Worm (Caenorhabditis elegans) whole organism, L4 larva: ENCODE measurements around the gene K09E9.1.

Source experiments
- F10B5.3 ChIP-seq: sonication (generic microtip); optimal IDR thresholded peaks from 2 replicates; lab custom pipeline; 2016; ENCODE audit warnings: mild to moderate bottlenecking, missing genetic modification characterization, missing compliant biosample characterization
- Y48G9A.11 ChIP-seq: fragments of 200-800 bp; sonication (Bioruptor generic); IDR thresholded peaks from 2 replicates; pipeline ENCODE4 v1.3.6; 2022; ENCODE audit warnings: missing genetic modification reagents, missing genetic modification characterization, missing compliant biosample characterization
- Y5F2A.4 ChIP-seq: fragments of 200-800 bp; sonication (Bioruptor generic); optimal IDR thresholded peaks from 2 replicates; lab custom pipeline; 2018; ENCODE audit warnings: mild to moderate bottlenecking, missing genetic modification characterization, missing compliant biosample characterization
- ZK546.5 ChIP-seq, 2 experiments: sonication (generic microtip); optimal IDR thresholded peaks; 2 replicates each; lab custom pipeline; 2017; ENCODE audit warnings: missing biosample characterization in 2 of 2, missing genetic modification characterization in 2 of 2
- ceh-20 ChIP-seq: fragments of 200-800 bp; sonication (Bioruptor generic); IDR thresholded peaks from 2 replicates; pipeline ENCODE4 v1.3.6; 2022; ENCODE audit warnings: missing genetic modification reagents, missing genetic modification characterization, missing compliant biosample characterization
- ceh-28 ChIP-seq: fragments of 150-350 bp; optimal IDR thresholded peaks from 2 replicates; lab custom pipeline; 2014; ENCODE audit warnings: missing biosample characterization, missing genetic modification reagents, missing genetic modification characterization
- ceh-44 ChIP-seq: fragments of 200-800 bp; sonication (Bioruptor generic); IDR thresholded peaks from 2 replicates; pipeline ENCODE4 v1.3.6; 2022; ENCODE audit warnings: missing genetic modification reagents, missing genetic modification characterization, missing compliant biosample characterization
- cey-2 ChIP-seq: sonication (generic microtip); optimal IDR thresholded peaks from 3 replicates; lab custom pipeline; 2017; ENCODE audit warnings: missing genetic modification characterization, mild to moderate bottlenecking, missing compliant biosample characterization, antibody characterized with exemption, borderline replicate concordance; ENCODE audit not compliant: insufficient read depth
- ctbp-1 ChIP-seq: fragments of 200-800 bp; sonication (Bioruptor generic); IDR thresholded peaks from 2 replicates; pipeline ENCODE4 v1.3.6; 2022; ENCODE audit warnings: missing genetic modification reagents, missing genetic modification characterization, missing compliant biosample characterization
- daf-19 ChIP-seq: fragments of 200-800 bp; sonication (Bioruptor generic); conservative IDR thresholded peaks from 2 replicates; pipeline ENCODE4 v1.3.6; 2022; ENCODE audit warnings: missing genetic modification characterization, missing compliant biosample characterization
- daf-8 ChIP-seq: fragments of 200-800 bp; sonication (Bioruptor generic); IDR thresholded peaks from 2 replicates; pipeline ENCODE4 v1.3.6; 2022; ENCODE audit warnings: missing genetic modification characterization, missing compliant biosample characterization
- dmd-9 ChIP-seq: fragments of 200-800 bp; sonication (Bioruptor generic); IDR thresholded peaks from 2 replicates; pipeline ENCODE4 v1.3.6; 2022; ENCODE audit warnings: missing genetic modification reagents, missing genetic modification characterization, missing compliant biosample characterization
- dpl-1 ChIP-seq: fragments of 150-350 bp; optimal IDR thresholded peaks from 2 replicates; lab custom pipeline; 2014; ENCODE audit warnings: missing biosample characterization, missing genetic modification reagents, missing genetic modification characterization
- gei-8 ChIP-seq: fragments of 200-800 bp; sonication (Bioruptor generic); optimal IDR thresholded peaks from 2 replicates; lab custom pipeline; 2018; ENCODE audit warnings: mild to moderate bottlenecking, missing genetic modification characterization, missing compliant biosample characterization
- hif-1 ChIP-seq, 2 experiments: sonication (generic microtip); optimal IDR thresholded peaks; 2 replicates each; lab custom pipeline; 2016 to 2017; ENCODE audit warnings: missing compliant biosample characterization in 2 of 2, missing genetic modification characterization in 2 of 2, missing genetic modification reagents in 2 of 2, missing genotype in 2 of 2, mild to moderate bottlenecking in 1 of 2
- hlh-11 ChIP-seq: fragments of 200-800 bp; sonication (Bioruptor generic); optimal IDR thresholded peaks from 2 replicates; lab custom pipeline; 2018; ENCODE audit warnings: mild to moderate bottlenecking, missing genetic modification characterization, missing compliant biosample characterization
- hmg-1.1 ChIP-seq: fragments of 200-800 bp; sonication (Bioruptor generic); IDR thresholded peaks from 2 replicates; pipeline ENCODE4 v1.3.6; 2022; ENCODE audit warnings: missing genetic modification reagents, missing genetic modification characterization, missing compliant biosample characterization
- lim-7 ChIP-seq: fragments of 200-800 bp; sonication (Bioruptor generic); IDR thresholded peaks from 2 replicates; pipeline ENCODE4 v1.3.6; 2022; ENCODE audit warnings: missing genetic modification characterization, missing compliant biosample characterization
- lin-1 ChIP-seq: fragments of 200-800 bp; sonication (Bioruptor generic); IDR thresholded peaks from 2 replicates; pipeline ENCODE4 v1.3.6; 2022; ENCODE audit warnings: missing genetic modification reagents, missing genetic modification characterization, missing compliant biosample characterization
- lin-38 ChIP-seq: fragments of 200-800 bp; sonication (Bioruptor generic); IDR thresholded peaks from 2 replicates; pipeline ENCODE4 v1.3.6; 2022; ENCODE audit warnings: missing genetic modification reagents, missing genetic modification characterization, missing compliant biosample characterization
- lin-39 ChIP-seq: fragments of 150-350 bp; optimal IDR thresholded peaks from 2 replicates; lab custom pipeline; 2014; ENCODE audit warnings: missing biosample characterization, missing genetic modification reagents, missing genetic modification characterization
- madf-9 ChIP-seq: fragments of 200-800 bp; sonication (Bioruptor generic); conservative IDR thresholded peaks from 2 replicates; pipeline ENCODE4 v1.3.6; 2022; ENCODE audit warnings: missing genetic modification reagents, missing genetic modification characterization, missing compliant biosample characterization
- mep-1 ChIP-seq: fragments of 150-350 bp; sonication (generic microtip); optimal IDR thresholded peaks from 3 replicates; lab custom pipeline; 2014; ENCODE audit warnings: missing biosample characterization, missing genetic modification characterization
- mes-2 ChIP-seq: sonication (generic microtip); optimal IDR thresholded peaks from 2 replicates; lab custom pipeline; 2016; ENCODE audit warnings: missing genotype, mild to moderate bottlenecking, missing genetic modification characterization, missing compliant biosample characterization; ENCODE audit not compliant: poor library complexity, severe bottlenecking
- mxl-3 ChIP-seq: fragments of 200-800 bp; sonication (Bioruptor generic); optimal IDR thresholded peaks from 2 replicates; lab custom pipeline; 2018; ENCODE audit warnings: mild to moderate bottlenecking, missing genetic modification characterization, missing compliant biosample characterization
- nhr-10 ChIP-seq: fragments of 150-350 bp; optimal IDR thresholded peaks from 2 replicates; lab custom pipeline; 2014; ENCODE audit warnings: missing biosample characterization, missing genetic modification characterization
- nhr-11 ChIP-seq: fragments of 150-350 bp; optimal IDR thresholded peaks from 2 replicates; lab custom pipeline; 2014; ENCODE audit warnings: missing biosample characterization, missing genetic modification characterization
- nhr-25 ChIP-seq: sonication (generic microtip); optimal IDR thresholded peaks from 2 replicates; lab custom pipeline; 2017; ENCODE audit warnings: missing genetic modification characterization, mild to moderate bottlenecking, missing compliant biosample characterization, antibody characterized with exemption, moderate library complexity, borderline replicate concordance; ENCODE audit not compliant: insufficient read depth
- nhr-28 ChIP-seq: fragments of 150-350 bp; optimal IDR thresholded peaks from 2 replicates; lab custom pipeline; 2014; ENCODE audit warnings: missing biosample characterization, missing genetic modification characterization
- nhr-41 ChIP-seq: fragments of 200-800 bp; sonication (Bioruptor generic); IDR thresholded peaks from 2 replicates; pipeline ENCODE4 v1.3.6; 2022; ENCODE audit warnings: missing genetic modification reagents, missing genetic modification characterization, missing compliant biosample characterization
- nhr-42 ChIP-seq: fragments of 200-800 bp; sonication (Bioruptor generic); IDR thresholded peaks from 2 replicates; pipeline ENCODE4 v1.3.6; 2022; ENCODE audit warnings: missing genetic modification characterization, missing compliant biosample characterization
- pha-4 ChIP-seq, 2 experiments: fragments of 150-350 bp in 1 of 2; fragments of 200-800 bp in 1 of 2; sonication (Bioruptor generic) in 1 of 2; IDR thresholded peaks in 1 of 2; optimal IDR thresholded peaks in 1 of 2; 2 replicates each; pipeline versions ENCODE4 v1.3.6 to Lab custom; 2014 to 2022; ENCODE audit warnings: missing genetic modification characterization in 2 of 2, missing genetic modification reagents in 2 of 2, missing biosample characterization in 1 of 2, missing compliant biosample characterization in 1 of 2
- set-16 ChIP-seq: fragments of 200-800 bp; sonication (Bioruptor generic); IDR thresholded peaks from 2 replicates; pipeline ENCODE4 v1.3.6; 2022; ENCODE audit warnings: missing genetic modification reagents, missing genetic modification characterization, missing compliant biosample characterization
- skn-1 ChIP-seq: fragments of 150-350 bp; optimal IDR thresholded peaks from 2 replicates; lab custom pipeline; 2014; ENCODE audit warnings: missing biosample characterization, missing genetic modification characterization
- snpc-4 ChIP-seq: fragments of 150-350 bp; optimal IDR thresholded peaks from 2 replicates; lab custom pipeline; 2014; ENCODE audit warnings: missing biosample characterization, missing genetic modification characterization
- spr-3 ChIP-seq: fragments of 200-800 bp; sonication (Bioruptor generic); optimal IDR thresholded peaks from 2 replicates; lab custom pipeline; 2018; ENCODE audit warnings: mild to moderate bottlenecking, missing genetic modification characterization, missing compliant biosample characterization
- tra-1 ChIP-seq: fragments of 200-800 bp; sonication (Bioruptor generic); IDR thresholded peaks from 2 replicates; pipeline ENCODE4 v1.3.6; 2022; ENCODE audit warnings: missing genetic modification reagents, missing genetic modification characterization, missing compliant biosample characterization
- unc-130 ChIP-seq: sonication (generic microtip); optimal IDR thresholded peaks from 2 replicates; lab custom pipeline; 2016; ENCODE audit warnings: missing genetic modification reagents, missing genetic modification characterization, missing compliant biosample characterization
- unc-39 ChIP-seq: sonication (generic microtip); optimal IDR thresholded peaks from 2 replicates; lab custom pipeline; 2017; ENCODE audit warnings: missing biosample characterization, missing genetic modification characterization
- unc-62 ChIP-seq, 3 experiments: fragments of 150-350 bp in 1 of 3; sonication (generic microtip); optimal IDR thresholded peaks in 2 of 3; peaks in 1 of 3; 1 replicate in 1 of 3; 2 replicates in 2 of 3; lab custom pipeline; 2014 to 2017; ENCODE audit warnings: missing biosample characterization in 3 of 3, missing genetic modification characterization in 3 of 3, missing genetic modification reagents in 3 of 3, missing genotype in 1 of 3
- vab-7 ChIP-seq: fragments of 200-800 bp; sonication (Bioruptor generic); IDR thresholded peaks from 2 replicates; pipeline ENCODE4 v1.3.6; 2022; ENCODE audit warnings: missing genetic modification reagents, missing genetic modification characterization, missing compliant biosample characterization
- zag-1 ChIP-seq: fragments of 150-350 bp; optimal IDR thresholded peaks from 2 replicates; lab custom pipeline; 2014; ENCODE audit warnings: missing biosample characterization, missing genetic modification characterization
- zfp-2 ChIP-seq: sonication (generic microtip); optimal IDR thresholded peaks from 2 replicates; lab custom pipeline; 2016; ENCODE audit warnings: mild to moderate bottlenecking, missing genetic modification characterization, missing compliant biosample characterization
- zip-11 ChIP-seq: fragments of 200-800 bp; sonication (Bioruptor generic); IDR thresholded peaks from 2 replicates; pipeline ENCODE4 v1.3.6; 2022; ENCODE audit warnings: missing genetic modification characterization, missing compliant biosample characterization
- ztf-11 ChIP-seq: fragments of 150-350 bp; optimal IDR thresholded peaks from 2 replicates; lab custom pipeline; 2014; ENCODE audit warnings: missing biosample characterization, missing genetic modification characterization
- ztf-7 ChIP-seq: fragments of 150-350 bp; optimal IDR thresholded peaks from 2 replicates; lab custom pipeline; 2014; ENCODE audit warnings: missing biosample characterization, missing genetic modification characterization

K09E9.1 gene

DNA sequence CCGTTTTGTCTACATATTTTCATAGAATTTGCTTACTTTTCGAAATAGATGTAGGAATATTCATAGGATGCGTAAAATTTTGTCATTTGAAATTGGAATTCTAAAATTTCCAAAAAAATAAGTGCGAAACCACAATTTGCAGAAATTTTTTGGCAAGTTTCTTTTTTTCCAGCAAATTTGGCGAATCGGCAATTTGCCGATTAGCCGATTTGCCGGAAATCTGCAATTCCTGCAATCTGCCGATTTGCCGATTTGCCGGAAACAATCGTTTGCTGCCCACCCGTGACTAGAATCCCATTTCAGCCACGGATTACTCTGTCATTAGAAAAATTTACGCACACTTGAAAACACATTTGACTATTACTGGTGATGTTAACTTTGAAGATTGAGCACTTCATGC is 16.1 kb upstream of the K09E9.1 start (continued):
- no peak for TF ChIP-seq ztf-11 (tag; lab: Kevin White, UChicago)
- no peak for TF ChIP-seq nhr-10
- TF ChIP-seq lin-38: no peak
- no peak for TF ChIP-seq daf-8
- no peak for TF ChIP-seq ztf-7 (tag; lab: Kevin White, UChicago)
- TF ChIP-seq dmd-9 (GFP tag; lab: Robert Waterston, UW): no peak
- no peak for TF ChIP-seq cey-2
- TF ChIP-seq F10B5.3 (tag; lab: Kevin White, UChicago): no peak
- no peak for TF ChIP-seq ceh-28 (tag; lab: Kevin White, UChicago)
- no peak for TF ChIP-seq pha-4 (GFP tag; IDR thresholded peaks at IDR 0.05; lab: Robert Waterston, UW)
- no peak for TF ChIP-seq pha-4 (tag; optimal IDR thresholded peaks at IDR 0.05; lab: Kevin White, UChicago)
- no peak for TF ChIP-seq lin-39 (tag; lab: Kevin White, UChicago)
- TF ChIP-seq daf-19 (GFP tag; lab: Robert Waterston, UW): no peak

DNA sequence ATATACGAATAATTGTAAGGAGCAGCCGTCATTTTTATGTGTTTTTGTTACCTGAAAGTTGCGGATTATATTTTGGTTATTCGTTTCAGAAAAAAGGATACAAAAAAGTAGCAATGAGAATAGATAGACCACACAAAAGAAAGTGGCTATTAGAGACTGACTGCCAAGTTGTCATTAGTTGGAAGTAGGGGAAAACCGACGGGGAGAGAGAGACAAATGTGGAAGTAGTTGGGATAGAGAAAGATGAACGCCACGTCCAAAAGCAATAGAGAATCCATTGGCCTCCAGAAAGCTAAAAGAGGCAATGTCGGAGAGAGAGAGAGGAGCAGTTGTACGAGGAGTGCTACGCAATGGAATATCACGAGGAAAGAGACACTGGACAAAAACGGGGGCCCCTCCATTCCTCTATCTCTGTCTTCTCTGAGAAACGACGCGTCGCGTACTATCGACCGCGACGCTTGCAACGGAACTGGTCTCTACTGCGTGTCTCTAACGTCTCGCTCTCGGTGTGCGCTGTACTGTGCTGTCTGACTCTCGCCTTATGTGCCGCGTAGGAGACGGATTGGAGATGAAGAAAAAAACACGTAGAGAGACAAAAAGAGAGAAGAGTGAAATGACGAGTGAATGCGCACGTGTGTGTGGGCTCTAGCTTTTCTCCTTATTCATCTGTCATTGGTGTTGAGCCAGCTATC is 13.6 kb upstream of the K09E9.1 start, which contains the start of gene rab-14:
rab-14 (minus strand) TSS at position 51 of the 692 bp plus-strand sequence.
- TF ChIP-seq hlh-11 (tag; lab: Kevin White, UChicago) (peak; percentile 80), unc-130 (GFP tag; lab: Kevin White, UChicago) (no peak), lin-38 (peak; percentile 52), unc-62 (GFP tag; optimal IDR thresholded peaks at IDR 0.05 in 1 of 2; lab: Kevin White, UChicago) (peak in 1 of 2 experiments; percentile 90), unc-62 (tag; optimal IDR thresholded peaks at IDR 0.05; lab: Kevin White, UChicago) (no peak), dpl-1 (no peak), ztf-7 (tag; lab: Kevin White, UChicago) (no peak), gei-8 (no peak), Y48G9A.11 (GFP tag; lab: Robert Waterston, UW) (no peak), skn-1 (tag; lab: Kevin White, UChicago) (peak; percentile 12), nhr-11 (tag; lab: Kevin White, UChicago) (peak; percentile 55), nhr-28 (tag; lab: Kevin White, UChicago) (peak; percentile 24), Y5F2A.4 (GFP tag; lab: Kevin White, UChicago) (no peak), tra-1 (GFP tag; lab: Robert Waterston, UW) (no peak), ceh-20 (GFP tag; lab: Robert Waterston, UW) (peak; percentile 57; the same call in 1 of the 2 replicates), nhr-41 (GFP tag; lab: Robert Waterston, UW) (no peak), spr-3 (GFP tag; lab: Kevin White, UChicago) (peak; percentile 16), zag-1 (tag; lab: Kevin White, UChicago) (no peak), snpc-4 (no peak), hif-1 (tag; optimal IDR thresholded peaks at IDR 0.05; lab: Kevin White, UChicago) (peak in 1 of 2 experiments; percentile 84), ZK546.5 (tag; optimal IDR thresholded peaks at IDR 0.05; lab: Kevin White, UChicago) (no peak), vab-7 (0 out of 2 replicates have a peak, but pooled peaks have one; percentile 30), pha-4 (GFP tag; IDR thresholded peaks at IDR 0.05; lab: Robert Waterston, UW) (peak; percentile 48; the same call in 1 of the 2 replicates), pha-4 (tag; optimal IDR thresholded peaks at IDR 0.05; lab: Kevin White, UChicago) (no peak), hmg-1.1 (GFP tag; lab: Robert Waterston, UW) (peak; percentile 87), ceh-28 (tag; lab: Kevin White, UChicago) (peak; percentile 47), lin-1 (GFP tag; lab: Robert Waterston, UW) (no peak), lim-7 (GFP tag; lab: Robert Waterston, UW) (no peak), nhr-42 (GFP tag; lab: Robert Waterston, UW) (peak; percentile 58; the same call in 1 of the 2 replicates), mes-2 (tag; lab: Kevin White, UChicago) (peak; percentile 67), ceh-44 (GFP tag; lab: Robert Waterston, UW) (0 out of 2 replicates have a peak, but pooled peaks have one; percentile 4), nhr-10 (no peak), zfp-2 (tag; lab: Kevin White, UChicago) (no peak), unc-39 (no peak), nhr-25 (tag; lab: Kevin White, UChicago) (peak; percentile 22), mxl-3 (peak; percentile 77), set-16 (GFP tag; lab: Robert Waterston, UW) (peak; percentile 56), mep-1 (tag; lab: Kevin White, UChicago) (peak; percentile 83), ctbp-1 (GFP tag; lab: Robert Waterston, UW) (peak; percentile 89), madf-9 (GFP tag; lab: Robert Waterston, UW) (peak; percentile 78), zip-11 (no peak)
